Worm (Caenorhabditis elegans) whole organism, dauer: Measurements from ENCODE around the gene M03A1.8.

ENCODE experiments used
- unc-62 ChIP-seq: sonication (generic microtip); optimal IDR thresholded peaks from 2 replicates; lab custom pipeline; 2017; ENCODE audit warnings: missing biosample characterization, missing genetic modification reagents, missing genetic modification characterization

The M03A1.8 gene

DNA sequence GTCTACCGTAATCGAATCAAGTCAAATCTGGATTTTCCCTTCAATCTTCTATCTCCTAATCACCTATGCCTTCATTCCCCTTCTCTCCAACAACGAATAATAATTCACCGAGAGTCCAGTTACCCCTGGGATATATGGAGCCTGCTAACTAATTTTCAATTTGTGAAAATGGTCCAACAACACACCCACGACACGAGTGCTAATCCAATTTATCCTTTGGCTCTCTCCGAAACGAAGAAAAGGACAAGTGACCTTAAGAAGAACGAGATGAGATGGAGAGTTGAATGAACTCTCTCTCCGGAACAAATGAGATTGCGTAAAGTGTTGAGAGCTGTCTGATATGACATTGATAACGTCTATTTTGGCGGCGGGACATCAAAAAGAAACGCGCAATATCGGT is 24.2 kb downstream of the M03A1.8 start:
- no peak for TF ChIP-seq unc-62 (GFP tag; lab: Kevin White, UChicago)

DNA sequence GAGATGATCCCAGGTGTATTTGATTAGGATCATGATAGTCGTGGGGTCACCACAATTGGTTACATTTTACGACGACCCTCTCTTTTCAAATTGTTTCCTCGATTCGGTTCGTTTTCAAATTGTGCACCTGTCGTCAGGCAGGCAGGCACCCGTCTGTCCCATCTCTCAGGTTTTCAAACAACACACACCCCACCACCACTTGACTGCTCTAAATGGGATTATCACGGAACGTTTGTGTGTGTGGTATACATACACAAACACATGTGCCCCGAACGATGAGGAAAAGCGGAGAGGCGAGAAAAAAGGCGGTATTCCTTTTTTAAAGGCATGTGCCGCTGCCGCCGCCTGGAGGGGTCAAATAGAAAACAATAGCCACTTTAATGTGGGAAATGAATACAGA is 25.2 kb downstream of the M03A1.8 start:
- TF ChIP-seq unc-62 (GFP tag; lab: Kevin White, UChicago), result no peak

DNA sequence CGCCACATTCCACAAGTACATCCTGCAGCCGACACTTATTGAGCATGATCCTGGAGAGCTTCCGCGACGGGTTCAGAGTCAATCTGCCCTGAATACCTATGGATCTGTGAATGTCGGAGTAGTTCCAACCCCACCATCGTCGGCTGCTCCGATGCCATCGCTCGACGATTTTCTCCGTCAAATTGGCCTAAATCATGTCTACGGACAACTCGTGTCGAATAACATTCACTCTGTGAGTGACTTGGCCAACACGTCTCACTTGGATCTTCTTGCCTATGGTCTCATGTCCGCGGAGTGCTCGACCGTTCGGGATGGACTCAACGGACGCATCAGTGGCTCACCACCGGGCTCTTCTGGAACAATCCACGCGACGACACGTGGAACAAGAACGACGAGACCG is 29.9 kb downstream of the M03A1.8 start:
- TF ChIP-seq unc-62 (GFP tag; lab: Kevin White, UChicago), result no peak

DNA sequence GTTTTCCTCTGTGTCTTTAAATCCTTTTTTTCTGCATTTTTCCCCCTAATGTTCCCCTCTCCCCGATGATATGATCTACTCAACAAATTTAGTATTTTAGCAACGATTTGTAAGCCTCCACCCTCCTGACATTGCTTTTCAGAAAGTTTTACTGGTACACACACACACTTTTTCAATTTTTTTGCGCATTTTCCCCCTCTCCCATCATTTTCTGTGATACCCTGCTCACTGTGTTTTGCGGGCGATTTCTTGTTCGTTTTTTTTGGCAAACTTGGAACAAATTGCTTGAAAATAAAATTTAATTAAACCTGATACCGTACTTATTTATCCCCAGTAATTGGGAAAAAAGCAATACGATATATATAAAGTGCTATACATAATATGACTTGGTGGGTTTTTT is 30.5 kb downstream of the M03A1.8 start:
- no peak for TF ChIP-seq unc-62 (GFP tag; lab: Kevin White, UChicago)

DNA sequence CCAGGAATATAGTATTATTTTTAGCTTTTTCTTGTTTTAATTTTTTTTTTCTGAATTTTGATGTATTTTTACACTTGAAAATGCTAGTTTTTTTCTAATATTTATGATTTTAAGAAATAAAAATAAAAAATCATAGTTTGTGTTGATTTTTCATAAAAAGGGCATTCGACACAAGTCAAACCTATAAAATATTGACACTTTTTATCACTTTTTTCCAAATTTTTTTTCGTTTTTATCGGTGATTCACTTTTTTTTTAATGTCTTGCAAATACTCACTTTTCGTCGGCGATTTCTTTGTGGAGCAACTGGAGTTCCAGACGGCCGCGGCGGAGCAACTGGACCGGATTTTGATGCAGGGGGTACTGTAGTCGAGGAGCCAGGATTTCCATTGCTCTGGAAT is 37.3 kb downstream of the M03A1.8 start:
- no peak for TF ChIP-seq unc-62 (GFP tag; lab: Kevin White, UChicago)

DNA sequence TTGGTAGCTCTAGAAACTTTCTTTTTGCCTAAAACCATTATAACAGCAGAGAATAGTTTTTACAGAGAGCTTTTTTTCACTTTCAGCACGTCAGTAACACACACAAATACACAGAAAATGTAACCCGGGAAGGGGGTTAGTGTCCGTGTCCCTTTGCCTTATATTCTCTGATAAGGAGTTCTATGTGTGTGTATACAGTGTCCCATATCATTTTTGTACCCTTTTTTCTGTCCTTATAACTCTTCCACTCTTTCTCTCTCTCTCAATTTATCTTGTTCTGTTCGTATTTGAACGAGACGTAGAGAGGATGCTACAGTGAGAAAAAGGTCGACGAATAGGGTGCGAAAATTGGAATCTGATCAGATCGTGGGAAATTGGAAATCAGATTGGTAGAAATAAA is 38.7 kb downstream of the M03A1.8 start:
- TF ChIP-seq unc-62 (GFP tag; lab: Kevin White, UChicago), result no peak

DNA sequence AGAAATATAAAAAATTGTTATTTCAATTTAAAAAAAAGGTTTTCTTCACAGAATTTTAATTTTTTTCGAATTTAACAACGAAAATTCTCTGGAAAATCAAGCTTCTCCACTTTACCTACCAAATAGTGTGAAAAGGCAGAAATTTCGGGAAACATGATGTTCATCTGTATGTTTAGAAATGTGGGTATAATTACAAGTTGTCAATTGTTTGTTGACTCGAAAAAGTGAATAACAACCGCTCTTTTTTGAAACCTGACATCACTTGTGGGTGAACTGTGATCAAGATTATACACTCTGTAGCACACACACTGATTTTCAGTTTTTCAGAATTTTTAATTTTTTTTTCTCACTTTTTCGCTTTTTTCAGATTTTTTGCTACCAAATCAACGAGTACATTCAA is 39.7 kb downstream of the M03A1.8 start:
- no peak for TF ChIP-seq unc-62 (GFP tag; lab: Kevin White, UChicago)

DNA sequence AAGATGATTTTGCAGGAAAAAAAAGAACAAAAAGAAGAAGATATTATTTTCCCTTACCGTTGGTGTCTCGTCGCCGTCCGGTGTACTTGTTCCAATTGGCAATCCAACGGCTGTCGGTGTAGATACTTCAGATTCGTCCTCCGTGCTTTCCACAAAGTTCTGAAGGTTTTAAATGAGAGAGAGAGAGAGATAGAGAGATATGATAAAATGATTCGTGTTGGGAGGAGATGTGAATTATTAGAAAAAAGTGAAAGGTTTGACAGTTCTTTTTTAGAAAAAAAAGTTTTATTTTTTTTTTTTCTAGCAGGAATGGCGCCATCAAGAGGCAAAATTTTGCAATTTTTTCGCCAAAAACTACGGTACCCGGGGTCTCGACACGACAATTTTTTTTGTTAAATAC is 40.1 kb downstream of the M03A1.8 start:
- no peak for TF ChIP-seq unc-62 (GFP tag; lab: Kevin White, UChicago)

DNA sequence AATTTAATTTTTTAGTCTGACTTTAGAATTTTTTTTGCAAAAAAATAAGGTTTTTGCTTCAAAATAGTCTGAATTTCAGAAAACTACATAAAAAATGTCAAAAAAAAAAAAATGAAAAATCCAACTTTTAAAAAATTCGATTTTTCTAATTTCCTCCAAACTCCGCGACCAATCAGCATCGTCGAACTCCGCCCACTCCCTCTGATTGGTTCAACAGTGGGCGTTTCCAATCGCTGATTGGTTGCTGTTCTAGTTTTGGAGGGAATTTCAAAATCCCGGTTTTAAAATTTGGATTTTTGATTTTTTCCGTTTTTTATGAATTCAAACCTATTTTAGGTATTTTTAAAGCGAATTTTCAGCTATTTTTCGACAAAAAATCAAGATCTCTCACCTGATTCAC is 40.7 kb downstream of the M03A1.8 start:
- TF ChIP-seq unc-62 (GFP tag; lab: Kevin White, UChicago), result no peak

DNA sequence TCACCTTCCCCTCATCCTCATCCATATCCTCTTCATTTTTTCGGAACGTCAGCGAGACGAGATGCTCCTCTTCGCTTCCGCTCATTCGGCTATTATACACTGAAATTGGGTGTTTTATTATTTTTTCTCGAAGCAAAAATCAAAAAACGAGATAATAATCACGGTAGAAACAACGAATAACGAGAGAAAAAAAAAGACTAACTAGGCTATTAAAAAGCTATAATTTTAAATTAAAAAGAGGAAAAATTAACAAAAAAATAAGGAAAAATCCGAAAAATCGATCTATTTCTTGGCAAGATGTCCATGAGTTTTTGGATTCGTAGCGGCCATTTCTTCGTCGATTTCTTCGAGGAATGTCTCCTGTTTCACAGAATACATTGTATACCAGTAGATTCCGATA is 41.1 kb downstream of the M03A1.8 start, which contains the start of gene ipla-1:
ipla-1 (minus strand) TSS at position 101 of the 400 bp plus-strand sequence.
- no peak for TF ChIP-seq unc-62 (GFP tag; lab: Kevin White, UChicago)

DNA sequence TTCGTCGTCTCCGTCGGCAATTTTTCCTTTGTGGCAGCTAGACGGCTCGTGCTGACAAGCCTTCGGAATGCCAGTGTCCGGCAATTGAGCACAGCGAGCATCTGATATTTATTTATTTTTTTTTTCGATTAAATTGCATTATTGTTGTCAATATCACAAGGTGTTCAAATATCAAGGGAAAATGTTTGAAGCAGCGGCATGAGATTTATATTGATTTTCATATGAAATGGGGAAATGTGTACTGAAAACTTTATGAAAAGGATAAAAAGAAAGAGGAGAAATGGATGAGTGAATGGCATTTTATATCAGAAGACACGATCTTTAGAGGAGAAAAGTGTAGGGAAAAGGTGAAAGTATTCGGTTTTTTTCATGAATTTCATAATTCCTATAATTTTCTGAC is 42.4 kb downstream of the M03A1.8 start, which contains the start of gene coa-3:
coa-3 (minus strand) TSS at position 101 of the 400 bp plus-strand sequence.
- TF ChIP-seq unc-62 (GFP tag; lab: Kevin White, UChicago), result no peak

DNA sequence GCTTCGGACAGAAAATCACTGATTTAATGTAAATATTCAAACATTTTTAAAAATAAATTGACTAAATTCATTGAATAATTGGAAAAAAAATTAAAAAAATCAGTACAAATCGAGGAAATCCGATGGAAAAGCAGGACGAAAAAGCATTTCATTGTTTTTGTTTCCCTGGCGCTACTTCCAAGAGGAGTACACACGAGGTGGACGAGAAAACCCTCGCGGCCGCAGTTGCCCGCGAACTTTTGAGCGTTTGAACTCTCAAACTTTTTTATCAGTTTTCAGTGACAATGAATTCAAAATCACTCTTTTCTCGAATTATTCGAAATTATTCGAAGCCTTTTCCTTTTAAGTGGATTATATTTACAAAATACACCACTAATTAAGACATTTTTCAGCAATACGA is 42.9 kb downstream of the M03A1.8 start, which contains the start of gene F35D11.4:
F35D11.4 (plus strand) TSS at position 393 of the 400 bp plus-strand sequence.
- no peak for TF ChIP-seq unc-62 (GFP tag; lab: Kevin White, UChicago)

DNA sequence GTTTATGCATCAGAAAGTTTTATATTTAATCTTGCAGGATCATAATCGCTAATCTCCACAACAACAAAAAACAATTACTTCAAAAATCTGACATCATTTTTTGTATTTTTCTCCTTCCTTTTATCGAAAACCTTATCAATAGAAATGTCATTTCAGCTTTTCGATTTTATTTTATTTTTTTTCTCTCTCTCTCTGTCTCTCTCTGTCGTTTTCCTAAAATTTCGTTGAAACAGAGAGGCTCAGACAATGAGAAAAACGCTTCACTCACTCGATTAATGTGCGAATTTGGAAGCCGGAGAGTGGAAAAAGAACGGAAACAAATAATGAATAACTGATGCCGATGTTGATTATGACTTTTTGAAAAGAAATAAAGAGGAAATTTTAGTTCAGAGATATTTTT is 44.0 kb downstream of the M03A1.8 start:
- TF ChIP-seq unc-62 (GFP tag; lab: Kevin White, UChicago), result no peak

DNA sequence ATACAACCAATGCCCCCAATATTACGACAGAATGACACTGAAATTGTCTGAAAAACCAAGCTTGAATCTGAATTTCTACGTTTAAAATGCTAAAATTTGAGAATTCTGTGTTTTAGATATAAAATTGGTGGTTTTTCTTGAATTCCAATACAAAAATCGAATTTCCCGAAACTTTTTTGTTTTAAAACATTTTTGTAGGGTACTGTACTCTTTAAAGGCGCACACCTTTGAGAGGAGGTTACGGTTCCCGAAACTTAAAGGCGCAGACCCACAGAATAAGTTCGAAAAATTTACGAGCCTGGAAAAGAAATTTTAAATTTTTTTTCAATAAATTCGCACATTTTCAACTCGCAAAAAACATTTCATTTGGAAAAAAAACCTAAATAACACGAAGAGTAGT is 44.5 kb downstream of the M03A1.8 start:
- TF ChIP-seq unc-62 (GFP tag; lab: Kevin White, UChicago), result no peak

DNA sequence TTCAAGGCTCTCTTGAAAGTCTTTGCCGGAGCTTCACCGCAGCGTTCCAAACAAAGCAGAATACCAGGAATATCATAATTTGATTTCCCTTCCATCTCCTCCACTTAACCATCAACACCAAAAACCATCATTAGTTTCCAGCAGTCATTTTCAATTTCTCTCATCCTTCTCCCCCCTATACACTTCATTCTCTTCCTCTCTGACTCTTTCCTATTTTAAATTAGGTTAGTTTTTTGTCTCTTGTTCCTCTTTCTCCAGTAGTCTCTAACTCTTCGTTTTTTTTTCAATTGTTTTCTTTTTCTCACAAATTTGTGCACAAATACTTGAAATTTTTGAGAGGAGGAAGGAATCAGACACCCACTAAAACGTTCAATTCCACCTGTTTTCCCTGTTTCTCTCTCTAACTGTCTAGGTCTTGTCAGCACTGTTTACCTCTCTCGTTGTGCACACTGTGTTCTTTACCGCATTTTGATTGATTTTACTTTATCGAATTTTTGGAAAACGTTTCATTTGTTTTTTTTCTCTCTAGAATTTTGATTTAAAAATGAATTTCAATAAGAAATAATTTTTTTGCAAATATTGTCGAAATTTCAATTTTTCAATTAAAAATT is 46.7 kb downstream of the M03A1.8 start:
- TF ChIP-seq unc-62 (GFP tag; lab: Kevin White, UChicago), result no peak

DNA sequence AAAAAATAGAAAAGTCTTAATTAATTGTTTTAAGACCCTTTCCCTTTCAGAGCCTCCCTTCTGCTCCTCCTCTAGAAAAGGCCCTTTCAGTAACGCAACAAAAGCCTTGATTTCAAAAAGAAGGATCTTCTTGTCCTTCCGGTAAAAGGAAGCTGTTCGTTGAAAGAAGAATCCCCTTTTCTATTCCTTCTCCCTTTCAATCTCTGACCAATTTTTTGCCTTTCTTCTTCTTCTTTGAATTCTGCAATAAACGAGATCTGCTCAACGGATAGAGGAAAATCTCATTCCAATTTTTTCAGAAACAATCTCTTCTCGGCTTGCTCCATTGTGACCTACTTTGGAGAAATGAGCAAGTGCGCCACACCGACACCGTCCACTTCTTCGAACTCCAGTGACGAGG is 47.9 kb downstream of the M03A1.8 start, which contains the start of gene F35D11.3:
F35D11.3 (plus strand) TSS at position 300 of the 400 bp plus-strand sequence.
- no peak for TF ChIP-seq unc-62 (GFP tag; lab: Kevin White, UChicago)
